Fruit fly (Drosophila melanogaster) whole organism, embryonic: Measurements from ENCODE around the gene tbc.

ENCODE experiments used
- Atf6 ChIP-seq: fragments of 200-800 bp; sonication (Bioruptor generic); IDR thresholded peaks from 2 replicates; pipeline ENCODE4 v1.3.6; 2022; ENCODE audit warnings: missing biosample characterization, missing genetic modification characterization
- Bdp1 ChIP-seq: fragments of 200-800 bp; sonication (Bioruptor generic); optimal IDR thresholded peaks from 3 replicates; lab custom pipeline; 2016; ENCODE audit warnings: missing biosample characterization, missing genetic modification characterization
- CG1024 ChIP-seq: fragments of 200-800 bp; sonication (Bioruptor generic); IDR thresholded peaks from 2 replicates; pipeline ENCODE4 v1.3.6; 2022; ENCODE audit warnings: missing biosample characterization, missing genetic modification characterization
- CG10565 ChIP-seq: fragments of 200-800 bp; sonication (Bioruptor generic); optimal IDR thresholded peaks from 3 replicates; lab custom pipeline; 2016; ENCODE audit warnings: missing biosample characterization, mild to moderate bottlenecking, missing genetic modification characterization
- CG11247 ChIP-seq: fragments of 200-800 bp; sonication (Bioruptor generic); IDR thresholded peaks from 2 replicates; pipeline ENCODE4 v1.3.6; 2022; ENCODE audit warnings: missing biosample characterization, missing genetic modification characterization
- CG11456 ChIP-seq: fragments of 200-800 bp; sonication (Bioruptor generic); IDR thresholded peaks from 3 replicates; pipeline ENCODE4 v1.3.6; 2022; ENCODE audit warnings: missing biosample characterization, missing genetic modification characterization
- CG11723 ChIP-seq: fragments of 200-800 bp; sonication (Bioruptor generic); optimal IDR thresholded peaks from 2 replicates; lab custom pipeline; 2017; ENCODE audit warnings: missing biosample characterization, mild to moderate bottlenecking, missing genetic modification characterization
- CG13123 ChIP-seq: fragments of 200-800 bp; sonication (Bioruptor generic); optimal IDR thresholded peaks from 2 replicates; lab custom pipeline; 2016; ENCODE audit warnings: missing biosample characterization, missing genetic modification characterization
- CG13287 ChIP-seq: fragments of 200-800 bp; sonication (Bioruptor generic); IDR thresholded peaks from 2 replicates; pipeline ENCODE4 v1.3.6; 2022; ENCODE audit warnings: missing biosample characterization, missing genetic modification characterization; ENCODE audit not compliant: partially characterized antibody
- CG13424 ChIP-seq: fragments of 200-800 bp; sonication (Bioruptor generic); optimal IDR thresholded peaks from 2 replicates; lab custom pipeline; 2019; ENCODE audit warnings: missing biosample characterization, mild to moderate bottlenecking, missing genetic modification characterization, moderate library complexity
- CG14441 ChIP-seq: fragments of 200-800 bp; sonication (Bioruptor generic); IDR thresholded peaks from 2 replicates; pipeline ENCODE4 v1.3.6; 2022; ENCODE audit warnings: missing biosample characterization, missing genetic modification characterization
- CG14710 ChIP-seq: fragments of 200-800 bp; sonication (Bioruptor generic); optimal IDR thresholded peaks from 3 replicates; lab custom pipeline; 2019; ENCODE audit warnings: missing biosample characterization, mild to moderate bottlenecking, missing genetic modification characterization, moderate library complexity
- CG15696 ChIP-seq: fragments of 200-800 bp; sonication (Bioruptor generic); optimal IDR thresholded peaks from 2 replicates; lab custom pipeline; 2019; ENCODE audit warnings: missing biosample characterization, mild to moderate bottlenecking, missing genetic modification characterization, moderate library complexity
- CG17328 ChIP-seq: fragments of 200-800 bp; sonication (Bioruptor generic); IDR thresholded peaks from 2 replicates; pipeline ENCODE4 v1.3.6; 2022; ENCODE audit warnings: missing biosample characterization, missing genetic modification characterization
- CG17359 ChIP-seq: fragments of 200-800 bp; sonication (Bioruptor generic); optimal IDR thresholded peaks from 3 replicates; lab custom pipeline; 2018; ENCODE audit warnings: missing biosample characterization, mild to moderate bottlenecking, missing genetic modification characterization, moderate library complexity
- CG17829 ChIP-seq: fragments of 200-800 bp; optimal IDR thresholded peaks from 2 replicates; lab custom pipeline; 2019; ENCODE audit warnings: missing biosample characterization, mild to moderate bottlenecking, missing genetic modification characterization, moderate library complexity
- CG1792 ChIP-seq: fragments of 200-800 bp; sonication (Bioruptor generic); optimal IDR thresholded peaks from 2 replicates; lab custom pipeline; 2016; ENCODE audit warnings: missing biosample characterization, missing genetic modification characterization
- CG18262 ChIP-seq: fragments of 200-800 bp; optimal IDR thresholded peaks from 3 replicates; lab custom pipeline; 2019; ENCODE audit warnings: missing biosample characterization, mild to moderate bottlenecking, missing genetic modification characterization, moderate library complexity
- CG18619 ChIP-seq: fragments of 200-800 bp; sonication (Bioruptor generic); optimal IDR thresholded peaks from 3 replicates; lab custom pipeline; 2017; ENCODE audit warnings: missing biosample characterization, mild to moderate bottlenecking, missing genetic modification characterization
- CG4360 ChIP-seq: fragments of 200-800 bp; sonication (Bioruptor generic); IDR thresholded peaks from 2 replicates; pipeline ENCODE4 v1.3.6; 2022; ENCODE audit warnings: missing biosample characterization, missing genetic modification characterization
- CG7357 ChIP-seq: fragments of 200-800 bp; sonication (Bioruptor generic); IDR thresholded peaks from 3 replicates; pipeline ENCODE4 v1.3.6; 2022; ENCODE audit warnings: missing biosample characterization, missing genetic modification characterization
- CHES-1-like ChIP-seq: fragments of 200-800 bp; sonication (Bioruptor generic); optimal IDR thresholded peaks from 2 replicates; lab custom pipeline; 2016; ENCODE audit warnings: missing biosample characterization, missing genetic modification characterization
- CTCF ChIP-seq: fragments of 200-800 bp; sonication (Bioruptor generic); optimal IDR thresholded peaks from 2 replicates; lab custom pipeline; 2017; ENCODE audit warnings: missing biosample characterization, mild to moderate bottlenecking, missing genetic modification characterization, moderate library complexity
- Elba2 ChIP-seq: fragments of 200-800 bp; sonication (Bioruptor generic); optimal IDR thresholded peaks from 3 replicates; lab custom pipeline; 2016; ENCODE audit warnings: missing biosample characterization, missing genetic modification characterization
- HLH3B ChIP-seq: fragments of 200-800 bp; sonication (Bioruptor generic); IDR thresholded peaks from 2 replicates; pipeline ENCODE4 v1.3.6; 2022; ENCODE audit warnings: missing biosample characterization, missing genetic modification characterization
- Lhr ChIP-seq: fragments of 200-800 bp; sonication (Bioruptor generic); optimal IDR thresholded peaks from 3 replicates; lab custom pipeline; 2017; ENCODE audit warnings: mild to moderate bottlenecking, missing biosample characterization, missing genetic modification reagents, missing genetic modification characterization
- MTF-1 ChIP-seq: fragments of 200-800 bp; sonication (Bioruptor generic); optimal IDR thresholded peaks from 2 replicates; lab custom pipeline; 2018; ENCODE audit warnings: missing biosample characterization, mild to moderate bottlenecking, missing genetic modification characterization, borderline replicate concordance
- Max ChIP-seq: fragments of 200-800 bp; sonication (Bioruptor generic); optimal IDR thresholded peaks from 2 replicates; lab custom pipeline; 2016; ENCODE audit warnings: missing biosample characterization, mild to moderate bottlenecking, missing genetic modification characterization
- NfI ChIP-seq: fragments of 200-800 bp; sonication (Bioruptor generic); optimal IDR thresholded peaks from 3 replicates; lab custom pipeline; 2018; ENCODE audit warnings: missing biosample characterization, mild to moderate bottlenecking, missing genetic modification characterization, moderate library complexity
- Oli ChIP-seq: fragments of 200-800 bp; sonication (Bioruptor generic); optimal IDR thresholded peaks from 2 replicates; lab custom pipeline; 2018; ENCODE audit warnings: missing biosample characterization, mild to moderate bottlenecking, missing genetic modification characterization, moderate library complexity
- Opbp ChIP-seq: fragments of 200-800 bp; sonication (Bioruptor generic); IDR thresholded peaks from 3 replicates; pipeline ENCODE4 v1.3.6; 2022; ENCODE audit warnings: missing biosample characterization, missing genetic modification characterization; ENCODE audit not compliant: partially characterized antibody
- Pdp1 ChIP-seq, 2 experiments: fragments of 200-800 bp; sonication (Bioruptor generic); optimal IDR thresholded peaks; 3 replicates each; lab custom pipeline; 2016; ENCODE audit warnings: missing biosample characterization in 2 of 2, missing genetic modification characterization in 2 of 2, mild to moderate bottlenecking in 1 of 2, moderate library complexity in 1 of 2
- Rfx ChIP-seq: fragments of 200-800 bp; sonication (Bioruptor generic); IDR thresholded peaks from 2 replicates; pipeline ENCODE4 v1.3.6; 2022; ENCODE audit warnings: missing biosample characterization, missing genetic modification characterization
- Sox100B ChIP-seq: fragments of 200-800 bp; sonication (Bioruptor generic); optimal IDR thresholded peaks from 3 replicates; lab custom pipeline; 2018; ENCODE audit warnings: missing biosample characterization, mild to moderate bottlenecking, missing genetic modification characterization
- ase ChIP-seq: fragments of 200-800 bp; sonication (Bioruptor generic); IDR thresholded peaks from 3 replicates; pipeline ENCODE4 v1.3.6; 2022; ENCODE audit warnings: missing biosample characterization, missing genetic modification characterization
- bab2 ChIP-seq: fragments of 200-800 bp; sonication (Bioruptor generic); optimal IDR thresholded peaks from 2 replicates; lab custom pipeline; 2016; ENCODE audit warnings: missing biosample characterization, missing genetic modification characterization
- chinmo ChIP-seq: fragments of 200-800 bp; sonication (Bioruptor generic); IDR thresholded peaks from 4 replicates; pipeline ENCODE4 v1.3.6; 2022; ENCODE audit warnings: missing biosample characterization, missing genetic modification characterization; ENCODE audit not compliant: partially characterized antibody
- ewg ChIP-seq: fragments of 200-800 bp; sonication (Bioruptor generic); optimal IDR thresholded peaks from 3 replicates; lab custom pipeline; 2017; ENCODE audit warnings: mild to moderate bottlenecking, missing biosample characterization, missing genetic modification reagents, missing genetic modification characterization
- hbn ChIP-seq: fragments of 200-800 bp; sonication (Bioruptor generic); IDR thresholded peaks from 2 replicates; pipeline ENCODE4 v1.3.6; 2022; ENCODE audit warnings: missing biosample characterization, missing genetic modification characterization; ENCODE audit not compliant: partially characterized antibody
- jing ChIP-seq: fragments of 200-800 bp; sonication (Bioruptor generic); optimal IDR thresholded peaks from 2 replicates; lab custom pipeline; 2018; ENCODE audit warnings: missing biosample characterization, mild to moderate bottlenecking, missing genetic modification characterization
- nerfin-1 ChIP-seq: fragments of 200-800 bp; sonication (Bioruptor generic); optimal IDR thresholded peaks from 3 replicates; lab custom pipeline; 2019; ENCODE audit warnings: missing biosample characterization, mild to moderate bottlenecking, missing genetic modification characterization, moderate library complexity
- pan ChIP-seq, 4 experiments: fragments of >200 bp in 3 of 4; fragments of 200-800 bp in 1 of 4; sonication (Bioruptor generic) in 1 of 4; optimal IDR thresholded peaks in 3 of 4; IDR thresholded peaks in 1 of 4; 2 replicates each; pipeline versions ENCODE4 v1.3.6 to Lab custom; 2017 to 2022; ENCODE audit warnings: missing biosample characterization in 2 of 4, missing genetic modification characterization in 2 of 4, mixed read lengths in 1 of 4
- prd ChIP-seq, 3 experiments: fragments of >200 bp in 2 of 3; fragments of 200-800 bp in 1 of 3; sonication (Bioruptor generic) in 1 of 3; optimal IDR thresholded peaks in 2 of 3; IDR thresholded peaks in 1 of 3; 2 replicates in 2 of 3; 3 replicates in 1 of 3; pipeline versions ENCODE4 v1.3.6 to Lab custom; 2017 to 2022; ENCODE audit warnings: missing biosample characterization in 1 of 3, missing genetic modification characterization in 1 of 3
- run ChIP-seq: fragments of 200-800 bp; sonication (Bioruptor generic); optimal IDR thresholded peaks from 3 replicates; lab custom pipeline; 2018; ENCODE audit warnings: missing biosample characterization, mild to moderate bottlenecking, missing genetic modification characterization
- slbo ChIP-seq: fragments of 200-800 bp; sonication (Bioruptor generic); IDR thresholded peaks from 2 replicates; pipeline ENCODE4 v1.3.6; 2022; ENCODE audit warnings: missing biosample characterization, missing genetic modification characterization
- tna ChIP-seq: fragments of 200-800 bp; sonication (Bioruptor generic); IDR thresholded peaks from 2 replicates; pipeline ENCODE4 v1.3.6; 2022; ENCODE audit warnings: missing biosample characterization, missing genetic modification characterization; ENCODE audit not compliant: partially characterized antibody
- ttk ChIP-seq: fragments of 200-800 bp; sonication (Bioruptor generic); IDR thresholded peaks from 2 replicates; pipeline ENCODE4 v2.1.2; 2022; ENCODE audit warnings: missing biosample characterization, missing genetic modification characterization
- unpg ChIP-seq: fragments of 200-800 bp; sonication (Bioruptor generic); optimal IDR thresholded peaks from 3 replicates; lab custom pipeline; 2018; ENCODE audit warnings: missing biosample characterization, mild to moderate bottlenecking, missing genetic modification characterization, moderate library complexity
- z ChIP-seq: fragments of 200-800 bp; sonication (Bioruptor generic); IDR thresholded peaks from 3 replicates; pipeline ENCODE4 v1.3.6; 2022; ENCODE audit warnings: missing biosample characterization, missing genetic modification characterization
- zf30C ChIP-seq: fragments of 200-800 bp; sonication (Bioruptor generic); optimal IDR thresholded peaks from 3 replicates; lab custom pipeline; 2018; ENCODE audit warnings: missing biosample characterization, mild to moderate bottlenecking, missing genetic modification characterization

tbc gene

DNA sequence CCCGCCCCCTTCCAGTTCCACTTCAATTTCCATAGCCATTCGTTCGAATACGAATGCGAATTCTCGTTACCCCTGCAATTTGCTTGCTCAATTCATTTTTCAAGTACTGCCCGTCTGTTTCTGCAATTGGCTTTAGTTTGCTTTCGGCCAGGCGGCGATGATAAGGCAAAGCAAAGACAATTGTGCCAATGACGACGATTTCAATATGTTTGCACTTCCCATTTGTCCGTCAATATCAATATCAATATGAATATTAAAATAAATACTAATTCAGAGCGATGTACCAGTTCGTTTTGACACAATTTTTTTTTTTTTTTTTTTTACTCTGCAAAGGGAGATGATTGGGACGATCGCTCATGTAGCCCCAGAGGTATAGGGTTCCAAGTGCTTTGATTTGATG, 56.8 kb downstream of the tbc start (continued):
- peak; percentile 3 for TF ChIP-seq MTF-1 (GFP tag; lab: Kevin White, UChicago)
- peak; percentile 17 for TF ChIP-seq CG15696
- no peak for TF ChIP-seq CHES-1-like (GFP tag; lab: Kevin White, UChicago)
- TF ChIP-seq pan (optimal IDR thresholded peaks at IDR 0.05; lab: Kevin White, UChicago) = no peak
- peak in 1 of 2 experiments; percentile 68 for TF ChIP-seq pan (GFP tag; optimal IDR thresholded peaks at IDR 0.05 in 1 of 2, IDR thresholded peaks at IDR 0.05 in 1 of 2)
- TF ChIP-seq ewg (GFP tag; lab: Kevin White, UChicago) = peak; percentile 45
- TF ChIP-seq jing (GFP tag; lab: Kevin White, UChicago) = no peak
- peak; percentile 51 for TF ChIP-seq CG11247
- TF ChIP-seq CG18619 (GFP tag; lab: Kevin White, UChicago) = peak; percentile 50
- peak; percentile 58 for TF ChIP-seq CG17328
- peak; percentile 81 for TF ChIP-seq CG17359 (tag; lab: Kevin White, UChicago)
- TF ChIP-seq CG7357 (GFP tag; lab: Robert Waterston, UW) = no peak
- TF ChIP-seq tna (GFP tag; lab: Robert Waterston, UW) = no peak
- peak; percentile 30; the same call in 1 of the 2 replicates for TF ChIP-seq CG14441 (GFP tag; lab: Robert Waterston, UW)
- TF ChIP-seq Oli (tag; lab: Kevin White, UChicago) = peak; percentile 12
- peak; percentile 38; the same call in 1 of the 2 replicates for TF ChIP-seq HLH3B (GFP tag; lab: Robert Waterston, UW)
- no peak for TF ChIP-seq ase (GFP tag; lab: Robert Waterston, UW)
- TF ChIP-seq CG18262 (tag; lab: Kevin White, UChicago) = peak; percentile 3
- peak; percentile 6 for TF ChIP-seq CG14710
- peak; percentile 50; the same call in 1 of the 2 replicates for TF ChIP-seq Atf6 (GFP tag; lab: Robert Waterston, UW)
- TF ChIP-seq prd (optimal IDR thresholded peaks at IDR 0.05; lab: Kevin White, UChicago) = no peak
- peak; percentile 33; the same call in 1 of the 3 replicates for TF ChIP-seq prd (GFP tag; IDR thresholded peaks at IDR 0.05; lab: Robert Waterston, UW)
- 0 out of 2 replicates have a peak, but pooled peaks have one; percentile 28 for TF ChIP-seq CG4360
- TF ChIP-seq Pdp1 (GFP tag; optimal IDR thresholded peaks at IDR 0.05; lab: Kevin White, UChicago) = peak in 1 of 2 experiments; percentile 5
- TF ChIP-seq CTCF = peak; percentile 4
- TF ChIP-seq Lhr (GFP tag; lab: Kevin White, UChicago) = peak; percentile 13
- TF ChIP-seq CG1792 (GFP tag; lab: Kevin White, UChicago) = peak; percentile 52
- TF ChIP-seq Bdp1 = peak; percentile 5
- no peak for TF ChIP-seq CG13287
- TF ChIP-seq, all 482 proteins: peak for 132

DNA sequence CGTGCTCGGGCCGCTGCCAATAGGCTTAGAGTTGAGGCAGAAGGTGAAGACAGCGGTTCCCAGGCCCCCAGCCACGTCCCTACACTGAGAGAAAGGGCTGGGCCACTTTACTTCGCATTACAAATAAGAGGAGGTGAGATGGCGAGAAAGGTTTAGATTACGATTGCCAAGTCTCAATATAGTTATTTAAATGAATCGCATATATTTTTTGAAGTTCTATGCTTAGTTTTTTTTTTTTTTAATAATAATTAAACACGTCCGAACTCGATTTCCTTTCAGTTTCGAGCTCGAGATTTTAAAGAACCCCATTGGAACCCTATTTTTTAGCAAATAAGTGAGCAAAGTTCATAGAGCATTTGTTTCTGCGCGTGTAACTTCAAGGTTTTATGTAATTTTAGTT, 58.7 kb downstream of the tbc start:
- TF ChIP-seq hbn (GFP tag; lab: Robert Waterston, UW) (no peak), slbo (GFP tag; lab: Robert Waterston, UW) (peak; percentile 55), z (GFP tag; lab: Robert Waterston, UW) (no peak), CG10565 (no peak), unpg (GFP tag; lab: Kevin White, UChicago) (peak; percentile 52), Elba2 (GFP tag; lab: Kevin White, UChicago) (no peak), nerfin-1 (tag; lab: Kevin White, UChicago) (no peak), Max (GFP tag; lab: Kevin White, UChicago) (peak; percentile 27), zf30C (GFP tag; lab: Kevin White, UChicago) (peak; percentile 30), Rfx (peak; percentile 37; the same call in 1 of the 2 replicates), ttk (GFP tag; lab: Robert Waterston, UW) (0 out of 2 replicates have a peak, but pooled peaks have one; percentile 34), NfI (GFP tag; lab: Kevin White, UChicago) (peak; percentile 49), CG11723 (peak; percentile 3), CG13123 (GFP tag; lab: Kevin White, UChicago) (no peak), run (tag; lab: Kevin White, UChicago) (no peak), CG13424 (tag; lab: Kevin White, UChicago) (peak; percentile 53), CG17829 (peak; percentile 25), Opbp (no peak), Sox100B (peak; percentile 57), chinmo (no peak), CG1024 (GFP tag; lab: Robert Waterston, UW) (no peak), CG11456 (GFP tag; lab: Robert Waterston, UW) (0 out of 3 replicates have a peak, but pooled peaks have one; percentile 55), bab2 (GFP tag; lab: Kevin White, UChicago) (peak; percentile 5)
